Worm (Caenorhabditis elegans): Measurements from ENCODE around the gene acaa-2.

DNA sequence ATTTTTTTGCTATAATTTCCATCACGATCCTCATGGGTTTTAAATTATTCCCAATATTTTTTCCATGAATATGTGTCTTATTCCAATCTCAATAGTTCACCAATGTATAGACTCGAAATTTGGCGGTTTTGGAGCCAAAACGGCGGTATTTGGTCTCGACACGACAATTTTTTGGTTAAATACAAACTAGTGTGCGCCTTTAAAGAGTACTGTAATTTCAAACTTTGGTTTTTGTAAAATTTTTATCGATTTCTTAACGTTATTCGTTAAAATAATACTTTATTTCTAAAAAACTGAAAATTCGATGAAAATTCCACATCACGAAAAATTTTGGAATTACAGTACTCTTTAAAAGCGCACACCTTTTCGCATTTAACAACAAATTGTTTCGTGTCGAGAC, 30.1 kb upstream of the acaa-2 start:
- TF ChIP-seq dao-5 (tag; optimal IDR thresholded peaks at IDR 0.05) (no peak), him-1 (tag; optimal IDR thresholded peaks at IDR 0.05) (no peak), W03F9.2 (tag; optimal IDR thresholded peaks at IDR 0.05) (no peak)

All from whole organism, L4/young adult.